Fruit fly (Drosophila melanogaster): Measurements from ENCODE around the gene Npc2b.
A peak's percentile ranks its signal among the peaks of the same experiment; 100 is the strongest.

Npc2b gene

DNA sequence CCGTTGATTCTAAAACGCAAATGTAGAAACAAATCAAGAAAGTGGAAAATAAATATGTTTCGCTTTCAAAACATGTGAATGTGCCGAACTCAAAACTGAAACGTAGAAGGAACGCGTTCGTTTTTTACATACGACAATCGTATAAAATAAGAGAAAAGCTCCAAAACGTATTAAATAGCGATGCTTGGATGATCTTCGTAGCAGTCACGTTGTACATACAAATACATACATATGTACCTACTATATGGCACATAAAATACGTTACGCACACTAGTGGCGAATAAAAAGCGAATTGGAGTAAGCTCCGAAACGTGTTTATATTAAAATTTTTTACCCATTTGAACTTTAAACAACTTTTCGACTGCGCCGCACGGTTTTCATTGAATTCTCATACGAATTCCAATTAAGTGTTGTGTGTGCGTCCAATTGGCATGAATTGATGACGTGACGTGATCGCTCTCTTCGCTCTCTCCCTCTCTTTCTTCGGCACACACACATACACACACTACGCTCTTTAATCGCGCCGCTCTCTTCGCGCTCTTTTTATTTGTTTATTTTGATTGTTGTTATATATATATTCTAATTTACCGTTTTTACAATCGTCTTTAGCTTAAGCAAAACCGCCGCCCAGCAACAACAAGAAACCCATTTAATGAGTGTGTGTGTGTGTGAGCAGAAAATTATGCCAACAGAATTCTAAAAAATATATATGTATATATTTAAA is 32.0 kb upstream of the Npc2b start (continued):
- TF ChIP-seq tin (GFP tag; optimal IDR thresholded peaks at IDR 0.05) (no peak), CG10431 (GFP tag; optimal IDR thresholded peaks at IDR 0.05) (no peak), eve (GFP tag; optimal IDR thresholded peaks at IDR 0.05) (peak in 1 of 2 experiments; percentile 87), br (optimal IDR thresholded peaks at IDR 0.05) (no peak), ro (GFP tag; IDR thresholded peaks at IDR 0.05) (no peak), tap (tag; optimal IDR thresholded peaks at IDR 0.05) (no peak), zen2 (GFP tag; IDR thresholded peaks at IDR 0.05; ENCODE audit: partially characterized antibody) (no peak), CG32532 (GFP tag; IDR thresholded peaks at IDR 0.05) (peak; percentile 27; the same call in 1 of the 2 replicates), CG10147 (GFP tag; optimal IDR thresholded peaks at IDR 0.05) (no peak), Hsf (GFP tag; optimal IDR thresholded peaks at IDR 0.05) (no peak)

DNA sequence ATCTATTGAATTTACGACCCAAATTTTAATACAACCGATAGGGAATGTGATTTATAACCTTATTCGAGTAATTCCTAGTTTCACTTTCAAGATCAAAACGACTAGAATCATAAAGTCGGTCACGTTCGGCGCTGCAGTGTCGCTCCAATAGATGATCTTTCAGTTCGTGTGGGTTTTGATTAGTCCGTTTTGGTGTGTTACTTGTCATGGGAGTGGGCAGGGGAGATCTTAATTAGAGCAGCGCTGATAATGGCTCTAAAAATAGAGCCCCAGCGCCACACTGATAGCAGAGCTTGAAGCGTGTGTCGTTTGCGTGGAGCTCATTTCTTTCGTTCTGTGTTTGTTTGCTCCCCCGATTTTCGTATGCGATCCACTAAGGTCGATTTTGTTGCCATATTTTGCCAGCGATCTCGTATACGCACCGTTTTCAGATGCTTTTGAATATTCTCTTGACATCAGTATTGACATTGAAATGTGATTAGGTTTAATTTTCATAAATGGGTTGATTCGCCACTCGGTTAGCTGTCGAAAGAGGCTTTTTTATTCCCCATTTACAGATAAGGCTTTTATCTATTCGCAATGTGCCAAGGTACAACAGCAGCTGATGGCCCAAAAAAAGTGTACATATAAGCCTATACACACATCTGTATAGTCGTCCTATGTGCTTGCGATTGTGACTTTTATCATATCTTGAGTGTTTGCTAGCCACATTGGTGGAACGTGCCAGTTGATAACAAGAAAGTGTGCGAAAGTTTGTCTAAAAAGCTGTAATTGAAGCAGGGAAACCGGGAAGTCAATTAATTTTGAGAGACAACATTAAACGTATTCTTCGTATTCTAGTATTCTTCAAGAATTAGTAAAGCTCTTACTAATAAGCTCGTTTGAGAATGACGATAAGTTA is 30.5 kb upstream of the Npc2b start:
- TF ChIP-seq CG7745 (tag; optimal IDR thresholded peaks at IDR 0.05) (no peak), CG11247 (GFP tag; IDR thresholded peaks at IDR 0.05) (no peak), exex (tag; optimal IDR thresholded peaks at IDR 0.05) (peak; percentile 72), CG10366 (GFP tag; IDR thresholded peaks at IDR 0.05) (no peak), ken (GFP tag; IDR thresholded peaks at IDR 0.05) (0 out of 3 replicates have a peak, but pooled peaks have one; percentile 25), CG6791 (GFP tag; IDR thresholded peaks at IDR 0.05; ENCODE audit: partially characterized antibody) (no peak), ranshi (GFP tag; IDR thresholded peaks at IDR 0.05) (no peak), CG7987 (GFP tag; optimal IDR thresholded peaks at IDR 0.05) (peak; percentile 27), CG11093 (GFP tag; IDR thresholded peaks at IDR 0.05) (no peak), cwo (GFP tag; optimal IDR thresholded peaks at IDR 0.05) (peak; percentile 58), Blimp-1 (GFP tag; optimal IDR thresholded peaks at IDR 0.05) (peak; percentile 60), Hey (tag; optimal IDR thresholded peaks at IDR 0.05) (peak; percentile 4), CG14710 (tag; optimal IDR thresholded peaks at IDR 0.05) (no peak), CG12391 (tag; optimal IDR thresholded peaks at IDR 0.05) (no peak), CG8388 (GFP tag; optimal IDR thresholded peaks at IDR 0.05) (no peak), ATbp (GFP tag; optimal IDR thresholded peaks at IDR 0.05) (no peak), CG9727 (GFP tag; optimal IDR thresholded peaks at IDR 0.05) (no peak), dm (GFP tag; optimal IDR thresholded peaks at IDR 0.05) (no peak), tll (GFP tag; optimal IDR thresholded peaks at IDR 0.05) (no peak), GATAe (GFP tag; conservative IDR thresholded peaks at IDR 0.05) (peak; percentile 29), CG31224 (GFP tag; IDR thresholded peaks at IDR 0.05) (no peak), Myb (GFP tag; optimal IDR thresholded peaks at IDR 0.05) (no peak), trh (GFP tag; optimal IDR thresholded peaks at IDR 0.05) (no peak), CG5245 (GFP tag; optimal IDR thresholded peaks at IDR 0.05) (no peak), CG11723 (GFP tag; optimal IDR thresholded peaks at IDR 0.05) (no peak), Dek (tag; optimal IDR thresholded peaks at IDR 0.05) (no peak), Bteb2 (GFP tag; optimal IDR thresholded peaks at IDR 0.05) (no peak), toy (GFP tag; IDR thresholded peaks at IDR 0.05) (no peak), CG10267 (tag; optimal IDR thresholded peaks at IDR 0.05) (no peak), HHEX (GFP tag; optimal IDR thresholded peaks at IDR 0.05) (no peak), sug (tag; optimal IDR thresholded peaks at IDR 0.05) (peak; percentile 92), CG15011 (GFP tag; optimal IDR thresholded peaks at IDR 0.05) (no peak), CG17186 (GFP tag; optimal IDR thresholded peaks at IDR 0.05) (no peak), CG2678 (tag; optimal IDR thresholded peaks at IDR 0.05) (peak; percentile 21), oc (tag; optimal IDR thresholded peaks at IDR 0.05) (no peak), chinmo (GFP tag; IDR thresholded peaks at IDR 0.05; ENCODE audit: partially characterized antibody) (0 out of 4 replicates have a peak, but pooled peaks have one; percentile 66)

Measured in whole organism, embryonic.